Fruit fly (Drosophila melanogaster) S2 (cell line): ENCODE results near the gene CG6678.

Experiments
- CG8478 ChIP-seq: fragments of >200 bp; optimal IDR thresholded peaks from 2 replicates; lab custom pipeline; 2018
- CTCF ChIP-seq, 2 experiments: fragments of >200 bp; optimal IDR thresholded peaks; 2 replicates each; lab custom pipeline; 2018

dm6 chr3R:21859509-21859908 lies 27.3 kb upstream of the CG6678 start:
- TF ChIP-seq CG8478 (lab: Kevin White, UChicago), result no peak
- no peak for TF ChIP-seq CTCF (optimal IDR thresholded peaks at IDR 0.05; lab: Kevin White, UChicago)
